Worm (Caenorhabditis elegans) whole organism, late embryonic: ENCODE results near the gene lars-1.

Experiments
- C08G9.2 ChIP-seq: sonication (generic microtip); optimal IDR thresholded peaks from 2 replicates; lab custom pipeline; 2016; ENCODE audit warnings: mild to moderate bottlenecking, missing genetic modification characterization, moderate library complexity, missing compliant biosample characterization
- ahr-1 ChIP-seq: sonication (generic microtip); optimal IDR thresholded peaks from 2 replicates; lab custom pipeline; 2016; ENCODE audit warnings: missing genetic modification characterization, missing compliant biosample characterization
- ama-1 ChIP-seq: fragments of 150-350 bp; optimal IDR thresholded peaks from 2 replicates; lab custom pipeline; 2014
- ceh-2 ChIP-seq: sonication (generic microtip); optimal IDR thresholded peaks from 2 replicates; lab custom pipeline; 2016; ENCODE audit warnings: missing genotype, missing genetic modification characterization, missing compliant biosample characterization
- ceh-9 ChIP-seq: sonication (generic microtip); optimal IDR thresholded peaks from 2 replicates; lab custom pipeline; 2016; ENCODE audit warnings: mild to moderate bottlenecking, missing genetic modification characterization, inconsistent platforms, missing compliant biosample characterization
- unc-42 ChIP-seq: sonication (generic microtip); optimal IDR thresholded peaks from 2 replicates; lab custom pipeline; 2016; ENCODE audit warnings: missing genotype, missing genetic modification characterization, missing compliant biosample characterization

ce11 chrIII:4150919-4151318 lies 35.7 kb downstream of the lars-1 start:
- TF ChIP-seq ama-1 (no peak), ahr-1 (tag; lab: Kevin White, UChicago) (no peak), C08G9.2 (tag; lab: Kevin White, UChicago) (no peak), ceh-9 (no peak), unc-42 (tag; lab: Kevin White, UChicago) (no peak), ceh-2 (no peak)
